Fruit fly (Drosophila melanogaster) whole organism, prepupa: ENCODE data around the gene CG42764.
A peak's percentile ranks its signal among the peaks of the same experiment; 100 is the strongest.

ENCODE experiments used
- CG11294 ChIP-seq: fragments of 200-800 bp; sonication (Bioruptor generic); IDR thresholded peaks from 2 replicates; pipeline ENCODE4 v1.3.6; 2022; ENCODE audit warnings: missing biosample characterization, missing genetic modification characterization
- Ets21C ChIP-seq: fragments of 200-800 bp; sonication (Bioruptor generic); optimal IDR thresholded peaks from 3 replicates; lab custom pipeline; 2016; ENCODE audit warnings: missing biosample characterization, missing genetic modification characterization
- Lpt ChIP-seq: fragments of 200-800 bp; sonication (Bioruptor generic); optimal IDR thresholded peaks from 3 replicates; lab custom pipeline; 2016; ENCODE audit warnings: missing biosample characterization, missing genetic modification characterization
- Sox102F ChIP-seq: fragments of 200-800 bp; sonication (Bioruptor generic); optimal IDR thresholded peaks from 2 replicates; lab custom pipeline; 2016; ENCODE audit warnings: missing biosample characterization, mild to moderate bottlenecking, missing genetic modification characterization
- Sox14 ChIP-seq: fragments of 200-800 bp; sonication (Bioruptor generic); optimal IDR thresholded peaks from 3 replicates; lab custom pipeline; 2016; ENCODE audit warnings: missing biosample characterization, missing genetic modification characterization
- eg ChIP-seq: fragments of 200-800 bp; sonication (Bioruptor generic); IDR thresholded peaks from 3 replicates; pipeline ENCODE4 v1.3.6; 2022; ENCODE audit warnings: missing biosample characterization, missing genetic modification characterization
- net ChIP-seq: fragments of 200-800 bp; sonication (Bioruptor generic); optimal IDR thresholded peaks from 3 replicates; lab custom pipeline; 2016; ENCODE audit warnings: missing biosample characterization, missing genetic modification characterization
- vri ChIP-seq: fragments of 200-800 bp; sonication (Bioruptor generic); optimal IDR thresholded peaks from 3 replicates; lab custom pipeline; 2016; ENCODE audit warnings: missing biosample characterization, mild to moderate bottlenecking, missing genetic modification characterization

DNA sequence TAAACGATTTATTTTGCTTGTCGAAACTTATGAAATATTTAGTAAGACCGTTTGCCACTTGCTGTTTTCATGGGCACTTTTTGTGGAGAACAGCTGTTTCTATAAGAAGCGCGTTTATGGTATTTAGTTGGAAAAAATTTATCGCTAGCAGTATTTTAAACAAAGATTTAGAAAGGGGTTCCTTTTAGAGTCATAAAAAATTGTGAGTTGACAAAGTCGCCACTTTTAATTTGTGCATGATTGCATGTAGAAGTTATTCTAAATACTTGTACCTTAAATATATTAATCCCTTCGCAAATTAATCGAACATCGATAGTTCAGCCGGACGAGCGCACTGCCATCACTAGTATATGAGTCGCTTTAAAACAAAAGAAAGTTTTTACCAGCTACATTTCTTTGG lies 33.5 kb downstream of the CG42764 start, which contains the start of the genes Las and Psn:
- TF ChIP-seq net (no peak), Ets21C (GFP tag; lab: Kevin White, UChicago) (no peak), CG11294 (GFP tag; lab: Robert Waterston, UW) (no peak), eg (GFP tag; lab: Robert Waterston, UW) (no peak), Lpt (GFP tag; lab: Kevin White, UChicago) (no peak), vri (GFP tag; lab: Kevin White, UChicago) (no peak), Sox102F (no peak), Sox14 (GFP tag; lab: Kevin White, UChicago) (peak; percentile 82)
